Fruit fly (Drosophila melanogaster): ENCODE data around the gene GstD1.
A peak's percentile ranks its signal among the peaks of the same experiment; 100 is the strongest.

DNA sequence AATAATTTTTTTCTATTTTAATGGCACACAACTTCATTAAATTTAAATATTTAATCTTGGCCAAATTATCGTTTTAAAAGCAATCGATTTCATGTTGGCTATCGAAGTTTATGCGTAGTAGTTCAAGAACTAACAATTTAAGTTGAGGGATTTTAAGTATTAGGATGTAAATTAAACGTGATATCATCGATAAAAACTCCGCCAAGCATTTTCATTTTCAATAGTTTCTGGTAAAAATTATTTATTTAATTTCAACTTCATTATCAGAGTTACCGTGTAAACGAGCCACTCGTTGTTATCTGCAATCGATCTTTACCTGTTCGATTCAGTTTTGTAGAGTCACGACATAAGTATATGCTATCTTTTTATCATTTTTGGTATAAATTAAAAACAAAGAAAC, 33.9 kb upstream of the GstD1 start:
- peak; percentile 94 for TF ChIP-seq CG32264 (GFP tag; optimal IDR thresholded peaks at IDR 0.05)
- peak; percentile 95 for TF ChIP-seq OdsH (GFP tag; optimal IDR thresholded peaks at IDR 0.05)
- peak; percentile 99 for TF ChIP-seq sage (GFP tag; optimal IDR thresholded peaks at IDR 0.05)
- peak; percentile 99 for TF ChIP-seq Sp1 (GFP tag; optimal IDR thresholded peaks at IDR 0.05)
- no peak for TF ChIP-seq Abd-B (GFP tag; optimal IDR thresholded peaks at IDR 0.05)
- TF ChIP-seq Vsx2 (GFP tag; optimal IDR thresholded peaks at IDR 0.05; ENCODE audit: partially characterized antibody), result no peak
- TF ChIP-seq pan (optimal IDR thresholded peaks at IDR 0.05), result no peak
- TF ChIP-seq rgr (GFP tag; optimal IDR thresholded peaks at IDR 0.05), result peak; percentile 97
- TF ChIP-seq br (GFP tag; optimal IDR thresholded peaks at IDR 0.05), result peak; percentile 95
- no peak for TF ChIP-seq Hr78 (GFP tag; optimal IDR thresholded peaks at IDR 0.05)
- peak; percentile 94 for TF ChIP-seq fru (GFP tag; optimal IDR thresholded peaks at IDR 0.05)
- peak; percentile 100 for TF ChIP-seq CG9705 (GFP tag; optimal IDR thresholded peaks at IDR 0.05)

All from whole organism, wandering third instar larva.